Fruit fly (Drosophila melanogaster) whole organism, adult: ENCODE results near the gene Cat.

Experiments
- CG11617 ChIP-seq: fragments of 200-800 bp; sonication (Bioruptor generic); optimal IDR thresholded peaks from 2 replicates; lab custom pipeline; 2017; ENCODE audit warnings: mild to moderate bottlenecking, missing biosample characterization, missing genetic modification reagents, missing genetic modification characterization
- CG12768 ChIP-seq: fragments of 200-800 bp; sonication (Bioruptor generic); optimal IDR thresholded peaks from 2 replicates; lab custom pipeline; 2017; ENCODE audit warnings: missing biosample characterization, missing genetic modification characterization, mild to moderate bottlenecking, moderate library complexity, missing genetic modification reagents
- CG14711 ChIP-seq: fragments of 200-800 bp; sonication (Bioruptor generic); optimal IDR thresholded peaks from 2 replicates; lab custom pipeline; 2018; ENCODE audit warnings: missing biosample characterization, mild to moderate bottlenecking, missing genetic modification characterization, moderate library complexity
- CG1620 ChIP-seq: fragments of 200-800 bp; sonication (Bioruptor generic); optimal IDR thresholded peaks from 2 replicates; lab custom pipeline; 2016; ENCODE audit warnings: missing biosample characterization, missing genetic modification characterization
- CG33017 ChIP-seq: fragments of 200-800 bp; sonication (Bioruptor generic); optimal IDR thresholded peaks from 2 replicates; lab custom pipeline; 2018; ENCODE audit warnings: missing biosample characterization, mild to moderate bottlenecking, missing genetic modification characterization, moderate library complexity
- CG5204 ChIP-seq: fragments of 200-800 bp; sonication (Bioruptor generic); optimal IDR thresholded peaks from 2 replicates; lab custom pipeline; 2016; ENCODE audit warnings: missing biosample characterization, missing genetic modification characterization
- CG7045 ChIP-seq: fragments of 200-800 bp; sonication (Bioruptor generic); optimal IDR thresholded peaks from 2 replicates; lab custom pipeline; 2017; ENCODE audit warnings: missing biosample characterization, mild to moderate bottlenecking, missing genetic modification characterization
- CG7101 ChIP-seq: fragments of 200-800 bp; sonication (Bioruptor generic); optimal IDR thresholded peaks from 2 replicates; lab custom pipeline; 2018; ENCODE audit warnings: missing biosample characterization, mild to moderate bottlenecking, missing genetic modification characterization, moderate library complexity
- Clk ChIP-seq: fragments of 200-800 bp; sonication (Bioruptor generic); optimal IDR thresholded peaks from 2 replicates; lab custom pipeline; 2017; ENCODE audit warnings: missing biosample characterization, missing genetic modification characterization
- Crg-1 ChIP-seq: fragments of 200-800 bp; sonication (Bioruptor generic); optimal IDR thresholded peaks from 2 replicates; lab custom pipeline; 2016; ENCODE audit warnings: missing biosample characterization, missing genetic modification characterization
- Hr96 ChIP-seq: fragments of 200-800 bp; sonication (Bioruptor generic); optimal IDR thresholded peaks from 2 replicates; lab custom pipeline; 2016; ENCODE audit warnings: missing biosample characterization, missing genetic modification characterization
- Mnt ChIP-seq: fragments of 200-800 bp; sonication (Bioruptor generic); optimal IDR thresholded peaks from 2 replicates; lab custom pipeline; 2016; ENCODE audit warnings: missing biosample characterization, mild to moderate bottlenecking, missing genetic modification characterization
- bab1 ChIP-seq: fragments of 200-800 bp; sonication (Bioruptor generic); optimal IDR thresholded peaks from 3 replicates; lab custom pipeline; 2019; ENCODE audit warnings: missing biosample characterization, mild to moderate bottlenecking, missing genetic modification characterization, moderate library complexity
- cic ChIP-seq: fragments of 200-800 bp; sonication (Bioruptor generic); optimal IDR thresholded peaks from 2 replicates; lab custom pipeline; 2017; ENCODE audit warnings: missing biosample characterization, mild to moderate bottlenecking, missing genetic modification characterization, moderate library complexity
- cnc ChIP-seq, 2 experiments: fragments of >200 bp; optimal IDR thresholded peaks; 2 replicates each; lab custom pipeline; 2017
- kay ChIP-seq: fragments of 200-800 bp; sonication (Bioruptor generic); peaks from one replicate; lab custom pipeline; 2016; ENCODE audit warnings: missing biosample characterization, missing genetic modification characterization, borderline replicate concordance
- ovo ChIP-seq: fragments of 200-800 bp; sonication (Bioruptor generic); optimal IDR thresholded peaks from 2 replicates; lab custom pipeline; 2016; ENCODE audit warnings: missing biosample characterization, missing genetic modification characterization
- pad ChIP-seq: fragments of 200-800 bp; sonication (Bioruptor generic); optimal IDR thresholded peaks from 3 replicates; lab custom pipeline; 2017; ENCODE audit warnings: missing biosample characterization, missing genetic modification characterization, mild to moderate bottlenecking, moderate library complexity, missing genetic modification reagents
- tj ChIP-seq: fragments of 200-800 bp; sonication (Bioruptor generic); optimal IDR thresholded peaks from 3 replicates; lab custom pipeline; 2017; ENCODE audit warnings: missing biosample characterization, mild to moderate bottlenecking, missing genetic modification characterization, moderate library complexity
- toe ChIP-seq: fragments of 200-800 bp; sonication (Bioruptor generic); optimal IDR thresholded peaks from 2 replicates; lab custom pipeline; 2016; ENCODE audit warnings: missing biosample characterization, missing genetic modification characterization

Cat gene

DNA sequence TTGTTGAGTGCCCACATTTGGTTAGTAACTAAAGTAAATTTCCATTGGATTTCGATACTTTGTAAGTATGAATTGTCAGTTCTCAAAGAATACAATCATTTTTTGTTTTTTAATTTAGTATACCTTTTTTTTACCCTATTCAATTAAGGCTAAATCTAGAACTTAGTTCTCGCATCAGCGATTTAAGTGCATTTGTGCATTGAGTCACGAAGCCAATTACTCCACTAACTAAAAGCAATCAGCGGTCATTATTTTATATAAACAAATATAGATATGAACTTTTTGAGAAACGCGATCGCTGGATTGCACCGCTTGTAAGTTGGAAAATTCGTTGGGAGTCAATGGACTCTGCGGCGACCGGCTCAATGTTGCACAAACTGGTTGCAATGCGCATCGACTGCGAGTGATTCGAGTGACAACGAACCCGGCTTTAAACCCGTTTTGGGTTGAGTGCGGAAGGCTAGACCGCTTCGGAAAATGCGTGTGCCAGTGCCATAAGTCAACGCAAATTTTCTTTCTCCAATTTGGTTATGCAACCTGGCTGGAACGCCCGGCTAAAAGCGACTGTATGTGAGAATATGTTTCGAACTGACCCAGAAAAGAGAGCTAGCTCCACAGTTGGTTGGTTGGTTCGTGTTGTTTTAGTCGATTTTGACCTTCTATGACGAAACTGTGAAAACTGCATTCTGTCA, 1.6 kb downstream of the Cat start:
- TF ChIP-seq tj (no peak), kay (GFP tag; lab: Kevin White, UChicago) (peak; percentile 93)

DNA sequence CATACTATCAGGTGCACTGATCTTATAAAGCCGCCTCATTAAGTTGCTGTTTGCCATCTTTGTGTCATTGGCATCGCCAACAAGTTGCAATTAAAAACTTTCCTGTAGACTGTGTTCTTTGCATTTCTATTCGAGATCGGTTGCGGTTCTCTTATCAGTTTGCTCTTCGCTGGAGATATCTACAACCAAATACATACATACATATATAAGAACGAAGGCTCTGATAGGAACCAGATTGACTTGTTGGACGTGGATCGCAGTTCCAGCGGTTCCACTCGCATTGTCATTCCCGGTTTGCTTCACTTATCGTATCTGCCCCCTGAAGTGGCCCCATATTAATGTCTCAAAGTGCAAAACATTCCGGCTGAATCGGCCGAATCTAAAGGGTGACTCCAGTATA, 2.4 kb downstream of the Cat start:
- no peak for TF ChIP-seq CG11617 (GFP tag; lab: Kevin White, UChicago)
- no peak for TF ChIP-seq Hr96 (GFP tag; lab: Kevin White, UChicago)
- TF ChIP-seq bab1 (GFP tag; lab: Kevin White, UChicago) = no peak
- TF ChIP-seq CG5204 (GFP tag; lab: Kevin White, UChicago) = no peak
- TF ChIP-seq ovo (GFP tag; lab: Kevin White, UChicago) = no peak
- no peak for TF ChIP-seq CG33017
- no peak for TF ChIP-seq Crg-1
- no peak for TF ChIP-seq toe (GFP tag; lab: Kevin White, UChicago)
- TF ChIP-seq kay (GFP tag; lab: Kevin White, UChicago) = no peak
- TF ChIP-seq Mnt (GFP tag; lab: Kevin White, UChicago) = no peak
- TF ChIP-seq tj = no peak
- no peak for TF ChIP-seq CG1620
- no peak for TF ChIP-seq cnc (optimal IDR thresholded peaks at IDR 0.05; lab: Kevin White, UChicago)
- TF ChIP-seq CG14711 (tag; lab: Kevin White, UChicago) = no peak
- TF ChIP-seq cic (GFP tag; lab: Kevin White, UChicago) = no peak
- TF ChIP-seq Clk (GFP tag; lab: Kevin White, UChicago) = no peak
- no peak for TF ChIP-seq CG7045 (GFP tag; lab: Kevin White, UChicago)
- no peak for TF ChIP-seq CG12768 (GFP tag; lab: Kevin White, UChicago)

DNA sequence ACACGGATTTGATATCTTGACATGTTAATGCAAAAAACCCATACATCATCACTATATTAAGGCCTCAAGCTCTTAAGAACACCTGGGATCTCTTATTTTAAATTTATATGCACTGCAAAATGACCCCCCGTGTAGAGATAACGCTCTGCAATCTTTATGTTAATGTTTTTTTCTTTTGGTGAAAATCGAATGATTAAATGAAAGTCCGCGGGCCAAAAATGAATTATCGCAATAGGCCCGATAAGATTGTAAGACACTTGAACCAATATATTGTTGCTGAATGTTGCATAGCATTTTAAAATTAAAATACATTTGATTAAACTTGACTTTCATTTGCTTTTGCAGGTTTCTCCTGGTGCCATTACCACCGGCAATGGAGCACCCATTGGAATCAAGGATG, 3.6 kb downstream of the Cat start:
- no peak for TF ChIP-seq Crg-1
- no peak for TF ChIP-seq CG7045 (GFP tag; lab: Kevin White, UChicago)
- TF ChIP-seq CG12768 (GFP tag; lab: Kevin White, UChicago) = no peak
- no peak for TF ChIP-seq Clk (GFP tag; lab: Kevin White, UChicago)
- no peak for TF ChIP-seq cnc (optimal IDR thresholded peaks at IDR 0.05; lab: Kevin White, UChicago)

DNA sequence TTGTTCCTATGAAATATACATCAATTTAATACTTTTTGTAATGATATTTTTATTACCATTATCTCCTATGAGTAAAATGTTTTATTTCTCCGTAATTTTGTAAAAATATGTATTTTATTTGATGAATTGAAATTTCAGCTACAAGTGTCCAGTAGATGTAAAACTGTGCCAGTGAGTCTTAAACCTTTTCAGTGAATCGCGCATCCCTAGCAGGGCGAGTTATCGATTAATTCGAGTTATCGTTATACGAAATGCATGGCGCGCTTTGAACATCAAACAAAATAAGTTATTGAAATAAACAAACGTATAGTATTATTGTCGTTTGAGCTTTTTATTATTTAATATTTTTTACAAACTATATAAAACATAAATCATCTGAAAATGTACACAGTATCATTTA, 5.9 kb downstream of the Cat start:
- TF ChIP-seq kay (GFP tag; lab: Kevin White, UChicago) = peak; percentile 47
- TF ChIP-seq Clk (GFP tag; lab: Kevin White, UChicago) = no peak
- TF ChIP-seq CG1620 = peak; percentile 13
- peak; percentile 10 for TF ChIP-seq cic (GFP tag; lab: Kevin White, UChicago)
- TF ChIP-seq bab1 (GFP tag; lab: Kevin White, UChicago) = peak; percentile 57
- peak; percentile 23 for TF ChIP-seq CG14711 (tag; lab: Kevin White, UChicago)

DNA sequence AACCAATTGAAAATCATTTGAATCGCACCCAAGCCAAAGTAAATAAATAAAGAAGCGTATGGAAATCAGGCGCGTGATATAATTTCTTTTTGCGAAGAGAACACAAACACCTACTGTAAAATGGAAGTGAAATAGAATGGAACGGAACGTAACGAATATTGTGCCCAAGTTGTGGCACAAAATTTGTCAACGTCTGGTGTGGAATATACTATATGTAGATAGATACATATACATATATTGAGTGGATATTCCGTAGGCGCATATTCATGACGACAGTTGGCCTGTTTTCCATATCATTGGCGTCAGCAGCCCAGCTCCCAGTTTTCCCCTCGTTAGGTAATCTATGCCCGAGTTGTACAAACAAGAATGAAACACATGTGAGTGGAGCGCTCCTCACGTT, 9.8 kb downstream of the Cat start:
- TF ChIP-seq CG11617 (GFP tag; lab: Kevin White, UChicago) (no peak), toe (GFP tag; lab: Kevin White, UChicago) (no peak), CG7101 (tag; lab: Kevin White, UChicago) (no peak), cic (GFP tag; lab: Kevin White, UChicago) (peak; percentile 45), kay (GFP tag; lab: Kevin White, UChicago) (peak; percentile 72), CG12768 (GFP tag; lab: Kevin White, UChicago) (peak; percentile 48), pad (GFP tag; lab: Kevin White, UChicago) (no peak), cnc (optimal IDR thresholded peaks at IDR 0.05; lab: Kevin White, UChicago) (no peak)

DNA sequence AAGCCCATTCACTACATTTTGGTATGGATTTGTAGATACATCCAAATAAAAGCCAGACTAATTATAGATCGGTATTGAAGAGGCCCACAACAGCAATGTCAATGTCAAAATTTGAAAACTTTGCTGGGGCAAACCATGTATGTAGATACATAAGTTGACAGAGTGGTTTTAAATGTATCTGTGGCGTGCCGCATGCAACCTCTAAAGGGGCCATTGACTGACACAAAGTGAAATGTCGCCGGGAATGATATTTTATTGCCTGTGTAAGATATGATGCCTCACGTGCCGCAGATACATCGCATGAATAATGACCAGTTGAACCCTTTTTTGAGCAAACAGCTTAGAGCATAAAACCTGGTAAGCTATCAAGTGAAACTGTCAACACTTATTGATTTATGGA, 10.3 kb downstream of the Cat start:
- no peak for TF ChIP-seq cnc (optimal IDR thresholded peaks at IDR 0.05; lab: Kevin White, UChicago)
- TF ChIP-seq tj = no peak
- TF ChIP-seq CG11617 (GFP tag; lab: Kevin White, UChicago) = no peak
- TF ChIP-seq toe (GFP tag; lab: Kevin White, UChicago) = no peak
- no peak for TF ChIP-seq CG1620
- no peak for TF ChIP-seq Crg-1

DNA sequence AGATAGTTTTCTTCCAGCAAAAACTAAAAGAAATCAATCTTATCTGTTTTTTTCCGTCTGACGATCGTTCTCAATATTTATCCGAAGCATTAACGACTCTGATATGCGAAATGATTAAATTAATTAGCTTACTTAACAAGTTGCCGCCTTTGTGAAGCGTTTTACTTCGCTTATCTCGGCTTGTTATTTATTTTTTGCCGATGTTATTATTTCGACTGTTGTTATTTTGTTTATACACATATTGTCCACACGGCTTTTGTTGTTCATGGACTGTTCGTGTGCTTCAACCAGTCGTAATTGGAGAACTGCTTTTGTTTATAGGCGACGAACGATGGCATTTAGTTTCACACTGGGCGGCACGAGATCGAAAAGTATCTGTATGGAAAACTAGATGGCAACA, 10.8 kb downstream of the Cat start:
- TF ChIP-seq toe (GFP tag; lab: Kevin White, UChicago) (no peak), CG7045 (GFP tag; lab: Kevin White, UChicago) (no peak), Clk (GFP tag; lab: Kevin White, UChicago) (no peak), CG12768 (GFP tag; lab: Kevin White, UChicago) (no peak), kay (GFP tag; lab: Kevin White, UChicago) (no peak), tj (peak; percentile 74), Crg-1 (no peak), CG7101 (tag; lab: Kevin White, UChicago) (peak; percentile 4), bab1 (GFP tag; lab: Kevin White, UChicago) (no peak)
